Worm (Caenorhabditis elegans) whole organism, L4 larva: Measurements from ENCODE around the gene cdh-8.

Source experiments
- F37D6.2 ChIP-seq: sonication (generic microtip); optimal IDR thresholded peaks from 2 replicates; lab custom pipeline; 2016; ENCODE audit warnings: mild to moderate bottlenecking, missing genetic modification characterization, missing compliant biosample characterization
- F49E8.2 ChIP-seq: sonication (generic microtip); optimal IDR thresholded peaks from 2 replicates; lab custom pipeline; 2016; ENCODE audit warnings: missing compliant biosample characterization, mild to moderate bottlenecking, missing genetic modification characterization, borderline replicate concordance
- R02D3.7 ChIP-seq: fragments of 150-350 bp; sonication (generic microtip); optimal IDR thresholded peaks from 3 replicates; lab custom pipeline; 2014; ENCODE audit warnings: missing biosample characterization, missing genetic modification characterization
- T20F7.1 ChIP-seq: fragments of 200-800 bp; sonication (Bioruptor generic); optimal IDR thresholded peaks from 2 replicates; lab custom pipeline; 2018; ENCODE audit warnings: mild to moderate bottlenecking, missing genetic modification characterization, missing compliant biosample characterization
- T26A8.4 ChIP-seq: fragments of 200-800 bp; sonication (Bioruptor generic); IDR thresholded peaks from 2 replicates; pipeline ENCODE4 v1.3.6; 2022; ENCODE audit warnings: missing genetic modification characterization, missing compliant biosample characterization
- Y48G9A.11 ChIP-seq: fragments of 200-800 bp; sonication (Bioruptor generic); IDR thresholded peaks from 2 replicates; pipeline ENCODE4 v1.3.6; 2022; ENCODE audit warnings: missing genetic modification reagents, missing genetic modification characterization, missing compliant biosample characterization
- ZK337.2 ChIP-seq: fragments of 200-800 bp; sonication (Bioruptor generic); IDR thresholded peaks from 2 replicates; pipeline ENCODE4 v1.3.6; 2022; ENCODE audit warnings: missing genetic modification reagents, missing genetic modification characterization, missing compliant biosample characterization
- aha-1 ChIP-seq: fragments of 150-350 bp; peaks from one replicate; lab custom pipeline; 2014; ENCODE audit warnings: missing biosample characterization, missing genetic modification characterization
- aly-2 ChIP-seq: sonication (generic microtip); optimal IDR thresholded peaks from 2 replicates; lab custom pipeline; 2018; ENCODE audit warnings: missing biosample characterization, missing genetic modification characterization
- ceh-20 ChIP-seq: fragments of 200-800 bp; sonication (Bioruptor generic); IDR thresholded peaks from 2 replicates; pipeline ENCODE4 v1.3.6; 2022; ENCODE audit warnings: missing genetic modification reagents, missing genetic modification characterization, missing compliant biosample characterization
- ceh-32 ChIP-seq: sonication (generic microtip); optimal IDR thresholded peaks from 2 replicates; lab custom pipeline; 2016; ENCODE audit warnings: mild to moderate bottlenecking, missing genetic modification characterization, missing compliant biosample characterization; ENCODE audit not compliant: poor library complexity
- ceh-82 ChIP-seq: sonication (generic microtip); optimal IDR thresholded peaks from 2 replicates; lab custom pipeline; 2017; ENCODE audit warnings: missing biosample characterization, missing genetic modification characterization
- cey-2 ChIP-seq: sonication (generic microtip); optimal IDR thresholded peaks from 3 replicates; lab custom pipeline; 2017; ENCODE audit warnings: missing genetic modification characterization, mild to moderate bottlenecking, missing compliant biosample characterization, antibody characterized with exemption, borderline replicate concordance; ENCODE audit not compliant: insufficient read depth
- daf-16 ChIP-seq, 3 experiments: sonication (generic microtip); optimal IDR thresholded peaks; 2 replicates each; lab custom pipeline; 2016 to 2017; ENCODE audit warnings: missing genetic modification characterization in 3 of 3, missing genetic modification reagents in 3 of 3, mild to moderate bottlenecking in 2 of 3, missing compliant biosample characterization in 2 of 3, missing biosample characterization in 1 of 3, moderate library complexity in 1 of 3
- daf-19 ChIP-seq: fragments of 200-800 bp; sonication (Bioruptor generic); conservative IDR thresholded peaks from 2 replicates; pipeline ENCODE4 v1.3.6; 2022; ENCODE audit warnings: missing genetic modification characterization, missing compliant biosample characterization
- dmd-6 ChIP-seq: fragments of 200-800 bp; sonication (Bioruptor generic); IDR thresholded peaks from 2 replicates; pipeline ENCODE4 v1.3.6; 2022; ENCODE audit warnings: missing genetic modification reagents, missing genetic modification characterization, missing compliant biosample characterization
- dve-1 ChIP-seq: sonication (generic microtip); optimal IDR thresholded peaks from 2 replicates; lab custom pipeline; 2017; ENCODE audit warnings: antibody characterized with exemption, mild to moderate bottlenecking, missing genetic modification characterization, missing compliant biosample characterization; ENCODE audit not compliant: insufficient read depth
- egl-27 ChIP-seq: sonication (generic microtip); optimal IDR thresholded peaks from 3 replicates; lab custom pipeline; 2017; ENCODE audit warnings: missing biosample characterization, missing genetic modification reagents, missing genetic modification characterization
- fkh-10 ChIP-seq: fragments of 150-350 bp; optimal IDR thresholded peaks from 2 replicates; lab custom pipeline; 2014; ENCODE audit warnings: missing biosample characterization, missing genetic modification reagents, missing genetic modification characterization
- fos-1 ChIP-seq: fragments of 150-350 bp; optimal IDR thresholded peaks from 2 replicates; lab custom pipeline; 2014; ENCODE audit warnings: missing biosample characterization, missing genetic modification characterization
- hlh-11 ChIP-seq: fragments of 200-800 bp; sonication (Bioruptor generic); optimal IDR thresholded peaks from 2 replicates; lab custom pipeline; 2018; ENCODE audit warnings: mild to moderate bottlenecking, missing genetic modification characterization, missing compliant biosample characterization
- hlh-30 ChIP-seq: sonication (generic microtip); optimal IDR thresholded peaks from 2 replicates; lab custom pipeline; 2017; ENCODE audit warnings: antibody characterized with exemption, mild to moderate bottlenecking, missing genetic modification characterization, missing compliant biosample characterization; ENCODE audit not compliant: insufficient read depth
- jun-1 ChIP-seq: fragments of 150-350 bp; optimal IDR thresholded peaks from 2 replicates; lab custom pipeline; 2014; ENCODE audit warnings: missing biosample characterization, missing genetic modification reagents, missing genetic modification characterization
- lin-1 ChIP-seq: fragments of 200-800 bp; sonication (Bioruptor generic); IDR thresholded peaks from 2 replicates; pipeline ENCODE4 v1.3.6; 2022; ENCODE audit warnings: missing genetic modification reagents, missing genetic modification characterization, missing compliant biosample characterization
- lin-29 ChIP-seq: fragments of 200-800 bp; sonication (Bioruptor generic); IDR thresholded peaks from 2 replicates; pipeline ENCODE4 v1.3.6; 2022; ENCODE audit warnings: missing genetic modification reagents, missing genetic modification characterization, missing compliant biosample characterization
- lsy-2 ChIP-seq, 2 experiments: fragments of 150-350 bp in 1 of 2; sonication (generic microtip) in 1 of 2; optimal IDR thresholded peaks; 2 replicates each; lab custom pipeline; 2014 to 2017; ENCODE audit warnings: missing biosample characterization in 2 of 2, missing genetic modification characterization in 2 of 2
- mdl-1 ChIP-seq, 2 experiments: fragments of 150-350 bp in 1 of 2; sonication (generic microtip) in 1 of 2; optimal IDR thresholded peaks; 2 replicates each; lab custom pipeline; 2014 to 2017; ENCODE audit warnings: missing biosample characterization in 2 of 2, missing genetic modification characterization in 2 of 2
- mdt-29 ChIP-seq: fragments of 200-800 bp; sonication (Bioruptor generic); IDR thresholded peaks from 2 replicates; pipeline ENCODE4 v1.3.6; 2022; ENCODE audit warnings: missing genetic modification reagents, missing genetic modification characterization, missing compliant biosample characterization
- nhr-10 ChIP-seq: fragments of 150-350 bp; optimal IDR thresholded peaks from 2 replicates; lab custom pipeline; 2014; ENCODE audit warnings: missing biosample characterization, missing genetic modification characterization
- nhr-111 ChIP-seq: fragments of 200-800 bp; sonication (Bioruptor generic); optimal IDR thresholded peaks from 2 replicates; lab custom pipeline; 2018; ENCODE audit warnings: mild to moderate bottlenecking, missing genetic modification characterization, missing compliant biosample characterization
- nhr-28 ChIP-seq: fragments of 150-350 bp; optimal IDR thresholded peaks from 2 replicates; lab custom pipeline; 2014; ENCODE audit warnings: missing biosample characterization, missing genetic modification characterization
- nhr-41 ChIP-seq: fragments of 200-800 bp; sonication (Bioruptor generic); IDR thresholded peaks from 2 replicates; pipeline ENCODE4 v1.3.6; 2022; ENCODE audit warnings: missing genetic modification reagents, missing genetic modification characterization, missing compliant biosample characterization
- nhr-42 ChIP-seq: fragments of 200-800 bp; sonication (Bioruptor generic); IDR thresholded peaks from 2 replicates; pipeline ENCODE4 v1.3.6; 2022; ENCODE audit warnings: missing genetic modification characterization, missing compliant biosample characterization
- nhr-48 ChIP-seq: sonication (generic microtip); optimal IDR thresholded peaks from 2 replicates; lab custom pipeline; 2016; ENCODE audit warnings: mild to moderate bottlenecking, missing genetic modification characterization, missing compliant biosample characterization
- sdz-12 ChIP-seq: fragments of 200-800 bp; sonication (Bioruptor generic); optimal IDR thresholded peaks from 2 replicates; lab custom pipeline; 2018; ENCODE audit warnings: mild to moderate bottlenecking, missing genetic modification characterization, missing compliant biosample characterization
- snpc-1.2 ChIP-seq: fragments of 200-800 bp; sonication (Bioruptor generic); IDR thresholded peaks from 2 replicates; pipeline ENCODE4 v1.3.6; 2022; ENCODE audit warnings: missing genetic modification reagents, missing genetic modification characterization, missing compliant biosample characterization
- spr-1 ChIP-seq: sonication (generic microtip); optimal IDR thresholded peaks from 2 replicates; lab custom pipeline; 2016; ENCODE audit warnings: mild to moderate bottlenecking, missing genetic modification characterization, missing compliant biosample characterization
- unc-39 ChIP-seq: sonication (generic microtip); optimal IDR thresholded peaks from 2 replicates; lab custom pipeline; 2017; ENCODE audit warnings: missing biosample characterization, missing genetic modification characterization
- unc-62 ChIP-seq, 3 experiments: fragments of 150-350 bp in 1 of 3; sonication (generic microtip); optimal IDR thresholded peaks in 2 of 3; peaks in 1 of 3; 1 replicate in 1 of 3; 2 replicates in 2 of 3; lab custom pipeline; 2014 to 2017; ENCODE audit warnings: missing biosample characterization in 3 of 3, missing genetic modification characterization in 3 of 3, missing genetic modification reagents in 3 of 3, missing genotype in 1 of 3
- zag-1 ChIP-seq: fragments of 150-350 bp; optimal IDR thresholded peaks from 2 replicates; lab custom pipeline; 2014; ENCODE audit warnings: missing biosample characterization, missing genetic modification characterization
- ztf-11 ChIP-seq: fragments of 150-350 bp; optimal IDR thresholded peaks from 2 replicates; lab custom pipeline; 2014; ENCODE audit warnings: missing biosample characterization, missing genetic modification characterization

The cdh-8 gene

DNA sequence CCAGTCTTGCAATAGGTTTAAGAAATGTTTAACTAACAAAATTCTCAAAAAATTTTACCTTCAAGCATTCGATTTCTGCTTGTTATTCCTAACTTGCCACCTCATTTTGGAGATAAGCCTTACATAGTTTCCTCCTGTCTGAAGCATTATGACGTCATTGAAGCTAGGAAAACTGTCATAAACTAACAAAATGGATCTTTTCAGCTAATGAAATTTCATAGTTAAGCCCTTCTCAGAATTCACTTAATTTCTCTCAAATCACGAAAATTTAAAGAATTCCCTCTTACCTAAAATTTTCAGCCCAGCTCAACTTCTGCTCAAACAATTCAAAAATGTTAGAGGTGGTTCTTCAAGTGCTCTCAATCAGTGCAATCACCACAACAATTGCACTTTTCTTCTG is 32.4 kb upstream of the cdh-8 start, which contains the start of gene swt-1:
TSS of gene swt-1 (plus strand) at position 301 of the 400 bp plus-strand sequence.
- TF ChIP-seq nhr-42 (no peak), ceh-82 (tag; lab: Kevin White, UChicago) (no peak), spr-1 (tag; lab: Kevin White, UChicago) (no peak), fos-1 (tag; lab: Kevin White, UChicago) (no peak), ceh-20 (GFP tag; lab: Robert Waterston, UW) (no peak), zag-1 (no peak), R02D3.7 (tag; lab: Kevin White, UChicago) (no peak), fkh-10 (no peak), T26A8.4 (GFP tag; lab: Robert Waterston, UW) (no peak), ZK337.2 (GFP tag; lab: Robert Waterston, UW) (no peak), ztf-11 (no peak), mdl-1 (tag; optimal IDR thresholded peaks at IDR 0.05; lab: Kevin White, UChicago) (no peak), F49E8.2 (no peak), mdt-29 (GFP tag; lab: Robert Waterston, UW) (no peak), snpc-1.2 (GFP tag; lab: Robert Waterston, UW) (no peak), jun-1 (tag; lab: Kevin White, UChicago) (no peak), lin-29 (no peak), lin-1 (GFP tag; lab: Robert Waterston, UW) (no peak)

DNA sequence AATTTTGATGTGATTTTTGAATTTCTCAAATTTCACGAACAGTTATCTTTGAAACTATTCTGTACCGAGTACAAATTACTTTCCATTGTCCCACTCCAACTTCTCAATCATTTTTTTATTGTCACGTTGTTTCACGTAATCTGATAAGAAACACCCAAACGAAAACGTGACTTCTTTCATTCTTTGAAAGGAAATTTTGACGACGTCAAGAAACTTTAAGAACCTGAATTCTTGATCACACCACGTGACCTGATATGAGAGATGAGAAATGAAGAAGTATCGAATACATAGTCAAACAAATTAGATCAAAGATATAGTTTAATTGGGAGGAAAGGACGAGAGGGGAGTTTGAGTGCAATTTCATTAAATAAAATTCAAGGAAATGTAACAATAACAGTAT is 30.1 kb upstream of the cdh-8 start:
- TF ChIP-seq ceh-32 (no peak), nhr-48 (tag; lab: Kevin White, UChicago) (peak; percentile 68), ztf-11 (no peak), nhr-41 (no peak), dmd-6 (peak; percentile 56), dve-1 (tag; lab: Kevin White, UChicago) (peak; percentile 8), ceh-82 (tag; lab: Kevin White, UChicago) (no peak), daf-19 (GFP tag; lab: Robert Waterston, UW) (no peak), nhr-111 (GFP tag; lab: Kevin White, UChicago) (no peak), unc-62 (GFP tag; optimal IDR thresholded peaks at IDR 0.05 in 1 of 2; lab: Kevin White, UChicago) (peak in 1 of 2 experiments; percentile 17), unc-62 (tag; optimal IDR thresholded peaks at IDR 0.05; lab: Kevin White, UChicago) (no peak), fos-1 (tag; lab: Kevin White, UChicago) (no peak), nhr-10 (tag; lab: Kevin White, UChicago) (no peak), T20F7.1 (GFP tag; lab: Kevin White, UChicago) (peak; percentile 41), hlh-11 (tag; lab: Kevin White, UChicago) (peak; percentile 57), mdl-1 (tag; optimal IDR thresholded peaks at IDR 0.05; lab: Kevin White, UChicago) (peak in 1 of 2 experiments; percentile 62), hlh-30 (peak; percentile 80), lsy-2 (tag; optimal IDR thresholded peaks at IDR 0.05; lab: Kevin White, UChicago) (no peak), unc-39 (tag; lab: Kevin White, UChicago) (no peak), egl-27 (no peak), spr-1 (tag; lab: Kevin White, UChicago) (no peak), F37D6.2 (tag; lab: Kevin White, UChicago) (no peak), aly-2 (tag; lab: Kevin White, UChicago) (no peak), aha-1 (tag; lab: Kevin White, UChicago) (peak; percentile 19), Y48G9A.11 (GFP tag; lab: Robert Waterston, UW) (no peak), sdz-12 (GFP tag; lab: Kevin White, UChicago) (no peak), daf-16 (GFP tag; optimal IDR thresholded peaks at IDR 0.05; lab: Kevin White, UChicago) (no peak), daf-16 (tag; optimal IDR thresholded peaks at IDR 0.05; lab: Kevin White, UChicago) (no peak), nhr-28 (tag; lab: Kevin White, UChicago) (peak; percentile 18), T26A8.4 (GFP tag; lab: Robert Waterston, UW) (no peak), cey-2 (tag; lab: Kevin White, UChicago) (no peak)
